Fruit fly (Drosophila melanogaster) whole organism, prepupa: ENCODE measurements around the gene CG34328.

Experiments used
- Blimp-1 ChIP-seq: fragments of 200-800 bp; sonication (Bioruptor generic); optimal IDR thresholded peaks from 3 replicates; lab custom pipeline; 2017; ENCODE audit warnings: missing biosample characterization, missing genetic modification characterization, mild to moderate bottlenecking, moderate library complexity, missing genetic modification reagents
- CG10631 ChIP-seq: fragments of 200-800 bp; sonication (Bioruptor generic); optimal IDR thresholded peaks from 2 replicates; lab custom pipeline; 2016; ENCODE audit warnings: missing biosample characterization, missing genetic modification characterization
- CG10669 ChIP-seq: fragments of 200-800 bp; sonication (Bioruptor generic); optimal IDR thresholded peaks from 3 replicates; lab custom pipeline; 2018; ENCODE audit warnings: missing biosample characterization, mild to moderate bottlenecking, missing genetic modification characterization, moderate library complexity
- CG15336 ChIP-seq: fragments of 200-800 bp; sonication (Bioruptor generic); IDR thresholded peaks from 2 replicates; pipeline ENCODE4 v1.3.6; 2022; ENCODE audit warnings: missing biosample characterization, missing genetic modification characterization
- CG1621 ChIP-seq: fragments of 200-800 bp; sonication (Bioruptor generic); optimal IDR thresholded peaks from 3 replicates; lab custom pipeline; 2018; ENCODE audit warnings: missing biosample characterization, mild to moderate bottlenecking, missing genetic modification characterization
- CG3032 ChIP-seq: fragments of 200-800 bp; optimal IDR thresholded peaks from 2 replicates; lab custom pipeline; 2019; ENCODE audit warnings: missing biosample characterization, mild to moderate bottlenecking, missing genetic modification characterization, moderate library complexity
- CG31627 ChIP-seq: fragments of 200-800 bp; sonication (Bioruptor generic); optimal IDR thresholded peaks from 3 replicates; lab custom pipeline; 2016; ENCODE audit warnings: missing biosample characterization, missing genetic modification characterization
- CG34406 ChIP-seq: fragments of 200-800 bp; sonication (Bioruptor generic); optimal IDR thresholded peaks from 3 replicates; lab custom pipeline; 2016; ENCODE audit warnings: missing biosample characterization, missing genetic modification characterization
- CG4318 ChIP-seq: fragments of 200-800 bp; sonication (Bioruptor generic); optimal IDR thresholded peaks from 3 replicates; lab custom pipeline; 2017; ENCODE audit warnings: missing biosample characterization, mild to moderate bottlenecking, missing genetic modification characterization
- CG6163 ChIP-seq: fragments of 200-800 bp; sonication (Bioruptor generic); IDR thresholded peaks from 3 replicates; pipeline ENCODE4 v1.3.6; 2022; ENCODE audit warnings: missing biosample characterization, missing genetic modification characterization
- CG6276 ChIP-seq: fragments of 200-800 bp; sonication (Bioruptor generic); optimal IDR thresholded peaks from 2 replicates; lab custom pipeline; 2017; ENCODE audit warnings: missing biosample characterization, mild to moderate bottlenecking, missing genetic modification characterization
- CG6854 ChIP-seq: fragments of 200-800 bp; sonication (Bioruptor generic); optimal IDR thresholded peaks from 2 replicates; lab custom pipeline; 2017; ENCODE audit warnings: missing biosample characterization, mild to moderate bottlenecking, missing genetic modification characterization
- CG8119 ChIP-seq: fragments of 200-800 bp; sonication (Bioruptor generic); IDR thresholded peaks from 3 replicates; pipeline ENCODE4 v1.3.6; 2022; ENCODE audit warnings: missing biosample characterization, missing genetic modification characterization
- CG8319 ChIP-seq: fragments of 200-800 bp; sonication (Bioruptor generic); optimal IDR thresholded peaks from 3 replicates; lab custom pipeline; 2016; ENCODE audit warnings: missing biosample characterization, missing genetic modification characterization
- CG8632 ChIP-seq: fragments of 200-800 bp; sonication (Bioruptor generic); optimal IDR thresholded peaks from 3 replicates; lab custom pipeline; 2016; ENCODE audit warnings: missing biosample characterization, missing genetic modification characterization
- CG9139 ChIP-seq: fragments of 200-800 bp; sonication (Bioruptor generic); optimal IDR thresholded peaks from 3 replicates; lab custom pipeline; 2017; ENCODE audit warnings: missing biosample characterization, mild to moderate bottlenecking, missing genetic modification characterization
- Eip93F ChIP-seq: fragments of 200-800 bp; sonication (Bioruptor generic); optimal IDR thresholded peaks from 2 replicates; lab custom pipeline; 2016; ENCODE audit warnings: missing biosample characterization, mild to moderate bottlenecking, missing genetic modification characterization
- Gug ChIP-seq: fragments of 200-800 bp; sonication (Bioruptor generic); IDR thresholded peaks from 2 replicates; pipeline ENCODE4 v1.3.6; 2022; ENCODE audit warnings: missing biosample characterization, missing genetic modification characterization
- Hr39 ChIP-seq: fragments of 200-800 bp; sonication (Bioruptor generic); optimal IDR thresholded peaks from 2 replicates; lab custom pipeline; 2016; ENCODE audit warnings: missing biosample characterization, missing genetic modification characterization
- Lpt ChIP-seq: fragments of 200-800 bp; sonication (Bioruptor generic); optimal IDR thresholded peaks from 3 replicates; lab custom pipeline; 2016; ENCODE audit warnings: missing biosample characterization, missing genetic modification characterization
- Met ChIP-seq: fragments of 200-800 bp; sonication (Bioruptor generic); optimal IDR thresholded peaks from 3 replicates; lab custom pipeline; 2016; ENCODE audit warnings: missing biosample characterization, missing genetic modification characterization
- Smox ChIP-seq: fragments of 200-800 bp; sonication (Bioruptor generic); optimal IDR thresholded peaks from 3 replicates; lab custom pipeline; 2016; ENCODE audit warnings: missing biosample characterization, missing genetic modification characterization
- Sox102F ChIP-seq: fragments of 200-800 bp; sonication (Bioruptor generic); optimal IDR thresholded peaks from 2 replicates; lab custom pipeline; 2016; ENCODE audit warnings: missing biosample characterization, mild to moderate bottlenecking, missing genetic modification characterization
- Sox14 ChIP-seq: fragments of 200-800 bp; sonication (Bioruptor generic); optimal IDR thresholded peaks from 3 replicates; lab custom pipeline; 2016; ENCODE audit warnings: missing biosample characterization, missing genetic modification characterization
- achi ChIP-seq: fragments of 200-800 bp; sonication (Bioruptor generic); optimal IDR thresholded peaks from 3 replicates; lab custom pipeline; 2016; ENCODE audit warnings: missing biosample characterization, missing genetic modification characterization
- acj6 ChIP-seq: fragments of 200-800 bp; sonication (Bioruptor generic); optimal IDR thresholded peaks from 3 replicates; lab custom pipeline; 2016; ENCODE audit warnings: missing biosample characterization, missing genetic modification characterization
- cyc ChIP-seq: fragments of 200-800 bp; sonication (Bioruptor generic); optimal IDR thresholded peaks from 3 replicates; lab custom pipeline; 2016; ENCODE audit warnings: missing biosample characterization, missing genetic modification characterization
- dac ChIP-seq: fragments of 200-800 bp; sonication (Bioruptor generic); optimal IDR thresholded peaks from 2 replicates; lab custom pipeline; 2017; ENCODE audit warnings: missing biosample characterization, mild to moderate bottlenecking, missing genetic modification characterization
- dsx ChIP-seq: fragments of 200-800 bp; optimal IDR thresholded peaks from 3 replicates; lab custom pipeline; 2019; ENCODE audit warnings: missing biosample characterization, mild to moderate bottlenecking, missing genetic modification characterization, moderate library complexity; ENCODE audit not compliant: poor library complexity, severe bottlenecking
- esn ChIP-seq: fragments of 200-800 bp; sonication (Bioruptor generic); optimal IDR thresholded peaks from 2 replicates; lab custom pipeline; 2016; ENCODE audit warnings: missing biosample characterization, mild to moderate bottlenecking, missing genetic modification characterization, moderate library complexity
- fd85E ChIP-seq: fragments of 200-800 bp; sonication (Bioruptor generic); optimal IDR thresholded peaks from 3 replicates; lab custom pipeline; 2016; ENCODE audit warnings: missing biosample characterization, missing genetic modification characterization
- fkh ChIP-seq: fragments of 200-800 bp; sonication (Bioruptor generic); optimal IDR thresholded peaks from 3 replicates; lab custom pipeline; 2017; ENCODE audit warnings: missing biosample characterization, mild to moderate bottlenecking, missing genetic modification characterization, moderate library complexity
- salr ChIP-seq, 2 experiments: fragments of 200-800 bp; sonication (Bioruptor generic); optimal IDR thresholded peaks; 3 replicates each; lab custom pipeline; 2016 to 2018; ENCODE audit warnings: missing biosample characterization in 2 of 2, missing genetic modification characterization in 2 of 2, mild to moderate bottlenecking in 1 of 2
- spab ChIP-seq: fragments of 200-800 bp; sonication (Bioruptor generic); optimal IDR thresholded peaks from 2 replicates; lab custom pipeline; 2017; ENCODE audit warnings: missing biosample characterization, mild to moderate bottlenecking, missing genetic modification characterization, missing genetic modification reagents

Gene CG34328

DNA sequence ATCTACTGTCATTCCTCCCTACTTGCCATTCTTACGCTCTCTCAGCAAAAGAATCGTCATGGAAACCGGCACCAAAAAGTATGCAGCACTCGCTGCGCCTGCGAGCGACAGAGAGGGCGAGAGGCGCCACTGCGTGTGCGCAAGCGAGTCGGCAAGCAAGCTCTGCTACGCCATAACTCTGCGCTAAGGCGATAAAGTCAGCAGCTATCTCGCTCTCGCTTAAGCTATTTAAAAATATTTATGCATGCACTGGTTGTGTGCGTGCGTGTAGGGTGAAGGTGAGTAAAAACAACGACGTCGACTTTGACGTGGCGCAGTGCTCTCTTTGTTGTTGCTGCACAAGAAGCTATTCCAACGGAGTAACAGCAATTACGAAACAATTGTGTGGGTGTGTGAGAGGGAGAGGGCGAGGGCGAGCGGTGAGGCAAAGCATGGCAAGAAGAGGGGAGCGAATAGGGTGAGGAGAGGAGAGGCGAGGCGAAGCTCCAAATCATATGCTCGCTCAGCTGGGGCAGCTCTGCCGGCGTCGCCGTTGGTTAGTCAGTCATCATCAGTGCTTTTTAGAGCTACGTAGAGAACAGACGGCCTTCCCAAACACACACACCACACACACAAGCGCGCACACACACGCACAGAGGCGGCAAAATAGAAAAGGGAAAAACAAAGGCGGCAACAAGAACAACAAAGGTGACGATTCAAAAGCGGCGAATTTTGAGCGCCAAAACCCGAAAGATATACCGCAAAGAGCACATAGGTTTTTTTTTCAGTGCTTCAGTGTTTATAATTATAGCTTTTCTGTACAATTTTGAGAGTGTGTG lies 33.6 kb downstream of the CG34328 start, which contains the start of gene CrebB (continued):
- TF ChIP-seq Gug (no peak), CG1621 (peak; percentile 68), achi (GFP tag; lab: Kevin White, UChicago) (peak; percentile 21), dsx (GFP tag; lab: Kevin White, UChicago) (peak; percentile 41), CG3032 (tag; lab: Kevin White, UChicago) (peak; percentile 22), CG8319 (no peak), spab (peak; percentile 22), Lpt (GFP tag; lab: Kevin White, UChicago) (peak; percentile 51), dac (GFP tag; lab: Kevin White, UChicago) (peak; percentile 31), acj6 (GFP tag; lab: Kevin White, UChicago) (peak; percentile 17), esn (no peak), CG6854 (GFP tag; lab: Kevin White, UChicago) (peak; percentile 35), CG10631 (GFP tag; lab: Kevin White, UChicago) (no peak), Hr39 (GFP tag; lab: Kevin White, UChicago) (peak; percentile 7), CG34406 (GFP tag; lab: Kevin White, UChicago) (no peak)
- TF ChIP-seq, all 60 proteins: peak for 27

DNA sequence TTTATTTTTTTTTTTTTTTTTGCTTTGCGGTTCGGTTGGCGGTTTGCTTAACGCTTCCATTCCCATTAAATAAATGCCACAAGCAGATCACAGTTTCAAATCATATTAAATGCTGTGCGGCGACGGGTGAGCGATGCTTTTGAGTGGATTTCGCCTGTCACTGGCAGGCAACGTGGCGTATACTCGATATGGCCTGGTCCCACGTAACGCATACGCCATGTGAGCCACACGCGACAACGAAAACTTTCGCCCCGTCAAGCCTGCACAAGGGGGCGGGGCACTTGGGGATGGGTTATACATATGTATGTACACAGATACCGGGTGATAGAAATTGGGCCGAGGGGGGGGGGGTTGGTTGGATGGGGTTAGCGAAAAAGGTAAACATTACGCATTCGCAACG lies 34.9 kb downstream of the CG34328 start:
- no peak for TF ChIP-seq CG4318 (GFP tag; lab: Kevin White, UChicago)
- no peak for TF ChIP-seq CG6163
- TF ChIP-seq CG15336 = no peak
- TF ChIP-seq CG8119 (GFP tag; lab: Robert Waterston, UW) = no peak
- no peak for TF ChIP-seq Sox102F (GFP tag; lab: Kevin White, UChicago)
- TF ChIP-seq CG9139 (GFP tag; lab: Kevin White, UChicago) = no peak
- no peak for TF ChIP-seq CG8632
- no peak for TF ChIP-seq achi (GFP tag; lab: Kevin White, UChicago)
- TF ChIP-seq CG10669 (GFP tag; lab: Kevin White, UChicago) = no peak
- TF ChIP-seq Met = no peak
- no peak for TF ChIP-seq fkh (GFP tag; lab: Kevin White, UChicago)
- TF ChIP-seq dac (GFP tag; lab: Kevin White, UChicago) = no peak
- TF ChIP-seq, all 60 proteins: peak for 0

- TF ChIP-seq Blimp-1 (GFP tag; lab: Kevin White, UChicago) = no peak
- no peak for TF ChIP-seq fkh (GFP tag; lab: Kevin White, UChicago)
- no peak for TF ChIP-seq Gug
- no peak for TF ChIP-seq CG4318 (GFP tag; lab: Kevin White, UChicago)
- no peak for TF ChIP-seq CG31627
- no peak for TF ChIP-seq esn
- no peak for TF ChIP-seq Met
- TF ChIP-seq cyc (GFP tag; lab: Kevin White, UChicago) = no peak
- no peak for TF ChIP-seq salr (GFP tag; optimal IDR thresholded peaks at IDR 0.05; lab: Kevin White, UChicago)
- no peak for TF ChIP-seq Sox14
- TF ChIP-seq Smox (GFP tag; lab: Kevin White, UChicago) = no peak
- TF ChIP-seq CG6276 (GFP tag; lab: Kevin White, UChicago) = no peak
- TF ChIP-seq CG6854 (GFP tag; lab: Kevin White, UChicago) = no peak
- no peak for TF ChIP-seq CG1621
- no peak for TF ChIP-seq Eip93F (GFP tag; lab: Kevin White, UChicago)
- no peak for TF ChIP-seq fd85E (GFP tag; lab: Kevin White, UChicago)
Measured at dm6 chrX:18364047-18364747, 35.7 kb downstream of the CG34328 start.
